Fruit fly (Drosophila melanogaster) whole organism, wandering third instar larva: ENCODE measurements around the gene CG42512.

Experiments
- GATAd ChIP-seq: sonication (Bioruptor generic); optimal IDR thresholded peaks from 2 replicates; lab custom pipeline; 2016; ENCODE audit warnings: missing biosample characterization, missing genetic modification characterization
- Hr78 ChIP-seq: fragments of >200 bp; optimal IDR thresholded peaks from 2 replicates; lab custom pipeline; 2017; ENCODE audit warnings: missing biosample characterization, missing genetic modification characterization
- Vsx2 ChIP-seq: fragments of 200-300, 225-300 bp; sonication (Bioruptor generic); optimal IDR thresholded peaks from 2 replicates; lab custom pipeline; 2018; ENCODE audit warnings: missing biosample characterization, missing genetic modification characterization; ENCODE audit not compliant: partially characterized antibody
- br ChIP-seq: fragments of 200-800 bp; sonication (Bioruptor generic); optimal IDR thresholded peaks from 2 replicates; lab custom pipeline; 2016; ENCODE audit warnings: missing biosample characterization, missing genetic modification characterization
- brk ChIP-seq: fragments of 200-800 bp; sonication (Bioruptor generic); optimal IDR thresholded peaks from 2 replicates; lab custom pipeline; 2016; ENCODE audit warnings: missing biosample characterization, mild to moderate bottlenecking, missing genetic modification characterization
- dsf ChIP-seq: sonication (Bioruptor generic); optimal IDR thresholded peaks from 2 replicates; lab custom pipeline; 2016; ENCODE audit warnings: missing biosample characterization, missing genetic modification characterization, borderline replicate concordance
- h ChIP-seq: fragments of 200-800 bp; sonication (Bioruptor generic); optimal IDR thresholded peaks from 3 replicates; lab custom pipeline; 2016; ENCODE audit warnings: missing biosample characterization, mild to moderate bottlenecking, missing genetic modification characterization
- lola ChIP-seq: fragments of >200 bp; optimal IDR thresholded peaks from 2 replicates; lab custom pipeline; 2017; ENCODE audit warnings: missing biosample characterization, missing genetic modification characterization
- psq ChIP-seq: fragments of 200-800 bp; sonication (Bioruptor generic); optimal IDR thresholded peaks from 3 replicates; lab custom pipeline; 2017; ENCODE audit warnings: missing biosample characterization, mild to moderate bottlenecking, missing genetic modification characterization, moderate library complexity
- sage ChIP-seq: fragments of 200-800 bp; sonication (Bioruptor generic); optimal IDR thresholded peaks from 2 replicates; lab custom pipeline; 2016; ENCODE audit warnings: missing biosample characterization, mild to moderate bottlenecking, missing genetic modification characterization
- sv ChIP-seq: fragments of 200-800 bp; sonication (Bioruptor generic); optimal IDR thresholded peaks from 3 replicates; lab custom pipeline; 2016; ENCODE audit warnings: missing biosample characterization, missing genetic modification characterization
- usp ChIP-seq: fragments of >200 bp; optimal IDR thresholded peaks from 2 replicates; lab custom pipeline; 2017; ENCODE audit warnings: missing biosample characterization, missing genetic modification characterization
- woc ChIP-seq: sonication (Bioruptor generic); optimal IDR thresholded peaks from 2 replicates; lab custom pipeline; 2016; ENCODE audit warnings: missing biosample characterization, mild to moderate bottlenecking, missing genetic modification characterization

dm6 chrX:16644535-16645131, 6.5 kb upstream of the CG42512 start:
- TF ChIP-seq brk (GFP tag; lab: Kevin White, UChicago) (no peak), lola (GFP tag; lab: Kevin White, UChicago) (no peak), dsf (GFP tag; lab: Kevin White, UChicago) (no peak), sage (GFP tag; lab: Kevin White, UChicago) (no peak), Hr78 (no peak), usp (GFP tag; lab: Kevin White, UChicago) (no peak), GATAd (GFP tag; lab: Kevin White, UChicago) (no peak), h (GFP tag; lab: Kevin White, UChicago) (no peak), br (GFP tag; lab: Kevin White, UChicago) (no peak), woc (no peak), sv (no peak), psq (no peak), Vsx2 (GFP tag; lab: Kevin White, UChicago) (no peak)
